Worm (Caenorhabditis elegans) whole organism, young adult: Measurements from ENCODE around the gene srg-39.
A peak's percentile ranks its signal among the peaks of the same experiment; 100 is the strongest.

ENCODE experiments used
- B0261.1 ChIP-seq: sonication (generic microtip); optimal IDR thresholded peaks from 2 replicates; lab custom pipeline; 2016; ENCODE audit warnings: mild to moderate bottlenecking, missing genetic modification characterization, moderate library complexity, missing compliant biosample characterization
- C06A6.2 ChIP-seq: fragments of 200-800 bp; sonication (Bioruptor generic); conservative IDR thresholded peaks from 2 replicates; pipeline ENCODE4 v1.3.6; 2022; ENCODE audit warnings: missing genetic modification characterization, missing compliant biosample characterization
- F52B5.7 ChIP-seq: sonication (generic microtip); optimal IDR thresholded peaks from 2 replicates; lab custom pipeline; 2016; ENCODE audit warnings: mild to moderate bottlenecking, missing genetic modification characterization, missing compliant biosample characterization
- F57A8.1 ChIP-seq: fragments of 200-800 bp; sonication (Bioruptor generic); optimal IDR thresholded peaks from 2 replicates; lab custom pipeline; 2018; ENCODE audit warnings: mild to moderate bottlenecking, missing genetic modification characterization, moderate library complexity, missing compliant biosample characterization
- Y53G8AR.9 ChIP-seq: fragments of 200-800 bp; sonication (Bioruptor generic); conservative IDR thresholded peaks from 2 replicates; pipeline ENCODE4 v1.3.6; 2022; ENCODE audit warnings: missing genetic modification reagents, missing genetic modification characterization, missing compliant biosample characterization
- Y56A3A.18 ChIP-seq: fragments of 200-800 bp; sonication (Bioruptor generic); IDR thresholded peaks from 2 replicates; pipeline ENCODE4 v1.3.6; 2022; ENCODE audit warnings: missing genetic modification reagents, missing genetic modification characterization, missing compliant biosample characterization
- Y79H2A.3 ChIP-seq: fragments of 200-800 bp; sonication (Bioruptor generic); conservative IDR thresholded peaks from 2 replicates; pipeline ENCODE4 v1.3.6; 2022; ENCODE audit warnings: missing genetic modification reagents, missing genetic modification characterization, missing compliant biosample characterization
- akir-1 ChIP-seq: fragments of 200-800 bp; sonication (Bioruptor generic); optimal IDR thresholded peaks from 2 replicates; lab custom pipeline; 2018; ENCODE audit warnings: mild to moderate bottlenecking, missing genetic modification characterization, moderate library complexity, missing compliant biosample characterization
- athp-1 ChIP-seq: sonication (generic microtip); optimal IDR thresholded peaks from 2 replicates; lab custom pipeline; 2017; ENCODE audit warnings: mild to moderate bottlenecking, missing genetic modification characterization, missing compliant biosample characterization
- attf-6 ChIP-seq: fragments of 200-800 bp; sonication (Bioruptor generic); IDR thresholded peaks from 2 replicates; pipeline ENCODE4 v1.3.6; 2022; ENCODE audit warnings: missing genetic modification reagents, missing genetic modification characterization, missing compliant biosample characterization
- bed-2 ChIP-seq: fragments of 200-800 bp; sonication (Bioruptor generic); IDR thresholded peaks from 2 replicates; pipeline ENCODE4 v1.3.6; 2022; ENCODE audit warnings: missing genetic modification reagents, missing genetic modification characterization, missing compliant biosample characterization
- ccch-3 ChIP-seq: fragments of 200-800 bp; sonication (Bioruptor generic); optimal IDR thresholded peaks from 2 replicates; lab custom pipeline; 2018; ENCODE audit warnings: mild to moderate bottlenecking, missing genetic modification characterization, missing compliant biosample characterization
- ceh-91 ChIP-seq: fragments of 200-800 bp; sonication (Bioruptor generic); IDR thresholded peaks from 2 replicates; pipeline ENCODE4 v1.3.6; 2022; ENCODE audit warnings: missing genetic modification reagents, missing genetic modification characterization, missing compliant biosample characterization
- die-1 ChIP-seq: sonication (generic microtip); optimal IDR thresholded peaks from 2 replicates; lab custom pipeline; 2016; ENCODE audit warnings: missing genotype, mild to moderate bottlenecking, missing genetic modification characterization, missing compliant biosample characterization
- egl-18 ChIP-seq: fragments of 200-800 bp; sonication (Bioruptor generic); IDR thresholded peaks from 2 replicates; pipeline ENCODE4 v1.3.6; 2022; ENCODE audit warnings: missing genetic modification reagents, missing genetic modification characterization, missing compliant biosample characterization
- egrh-3 ChIP-seq: fragments of 200-800 bp; sonication (Bioruptor generic); IDR thresholded peaks from 2 replicates; pipeline ENCODE4 v1.3.6; 2022; ENCODE audit warnings: missing genetic modification reagents, missing genetic modification characterization, missing compliant biosample characterization
- fkh-3 ChIP-seq: sonication (generic microtip); optimal IDR thresholded peaks from 2 replicates; lab custom pipeline; 2016; ENCODE audit warnings: mild to moderate bottlenecking, missing genetic modification characterization, missing compliant biosample characterization
- let-526 ChIP-seq: fragments of 200-800 bp; sonication (Bioruptor generic); IDR thresholded peaks from 2 replicates; pipeline ENCODE4 v1.3.6; 2022; ENCODE audit warnings: missing genetic modification reagents, missing genetic modification characterization, missing compliant biosample characterization
- let-607 ChIP-seq, 2 experiments: fragments of 200-800 bp in 1 of 2; sonication (Bioruptor generic) in 1 of 2; sonication (generic microtip) in 1 of 2; optimal IDR thresholded peaks; 2 replicates each; lab custom pipeline; 2016 to 2018; ENCODE audit warnings: mild to moderate bottlenecking in 2 of 2, missing compliant biosample characterization in 2 of 2, missing genetic modification characterization in 2 of 2, moderate library complexity in 2 of 2, missing genotype in 1 of 2
- lin-26 ChIP-seq: fragments of 200-800 bp; sonication (Bioruptor generic); IDR thresholded peaks from 2 replicates; pipeline ENCODE4 v1.3.6; 2022; ENCODE audit warnings: missing genetic modification reagents, missing genetic modification characterization, missing compliant biosample characterization
- lin-35 ChIP-seq, 3 experiments: fragments of 150-350 bp in 2 of 3; sonication (generic microtip) in 1 of 3; optimal IDR thresholded peaks; 2 replicates each; lab custom pipeline; 2014 to 2018; ENCODE audit warnings: missing biosample characterization in 3 of 3, missing genetic modification characterization in 3 of 3, missing genetic modification reagents in 3 of 3
- lir-1 ChIP-seq: fragments of 200-800 bp; sonication (Bioruptor generic); conservative IDR thresholded peaks from 2 replicates; pipeline ENCODE4 v1.3.6; 2022; ENCODE audit warnings: missing genetic modification reagents, missing genetic modification characterization, missing compliant biosample characterization
- lsy-27 ChIP-seq: sonication (generic microtip); optimal IDR thresholded peaks from 2 replicates; lab custom pipeline; 2017; ENCODE audit warnings: missing genetic modification characterization, mild to moderate bottlenecking, missing compliant biosample characterization, antibody characterized with exemption, missing genotype, borderline replicate concordance; ENCODE audit not compliant: insufficient read depth
- madf-10 ChIP-seq: sonication (generic microtip); optimal IDR thresholded peaks from 2 replicates; lab custom pipeline; 2016; ENCODE audit warnings: mild to moderate bottlenecking, missing genetic modification characterization, missing compliant biosample characterization
- madf-6 ChIP-seq: fragments of 200-800 bp; sonication (Bioruptor generic); IDR thresholded peaks from 2 replicates; pipeline ENCODE4 v1.3.6; 2022; ENCODE audit warnings: missing genetic modification reagents, missing genetic modification characterization, missing compliant biosample characterization
- madf-8 ChIP-seq: fragments of 200-800 bp; sonication (Bioruptor generic); conservative IDR thresholded peaks from 2 replicates; pipeline ENCODE4 v1.3.6; 2022; ENCODE audit warnings: missing genetic modification reagents, missing genetic modification characterization, missing compliant biosample characterization
- mel-28 ChIP-seq: sonication (generic microtip); optimal IDR thresholded peaks from 2 replicates; lab custom pipeline; 2016; ENCODE audit warnings: borderline replicate concordance, mild to moderate bottlenecking, missing genetic modification characterization, missing compliant biosample characterization
- mxl-1 ChIP-seq: sonication (generic microtip); optimal IDR thresholded peaks from 2 replicates; lab custom pipeline; 2016; ENCODE audit warnings: missing genetic modification characterization, missing compliant biosample characterization
- nfya-1 ChIP-seq: sonication (generic microtip); optimal IDR thresholded peaks from 2 replicates; lab custom pipeline; 2017; ENCODE audit warnings: antibody characterized with exemption, missing compliant biosample characterization, missing genetic modification characterization, borderline replicate concordance; ENCODE audit not compliant: insufficient read depth
- nhr-179 ChIP-seq: sonication (generic microtip); optimal IDR thresholded peaks from 2 replicates; lab custom pipeline; 2016; ENCODE audit warnings: mild to moderate bottlenecking, missing genetic modification characterization, missing compliant biosample characterization
- nhr-27 ChIP-seq: fragments of 200-800 bp; sonication (Bioruptor generic); optimal IDR thresholded peaks from 2 replicates; lab custom pipeline; 2018; ENCODE audit warnings: mild to moderate bottlenecking, missing genetic modification characterization, moderate library complexity, missing compliant biosample characterization
- sdz-38 ChIP-seq: sonication (generic microtip); optimal IDR thresholded peaks from 2 replicates; lab custom pipeline; 2016; ENCODE audit warnings: missing genotype, missing genetic modification characterization, missing compliant biosample characterization
- sea-2 ChIP-seq: fragments of 200-800 bp; sonication (Bioruptor generic); IDR thresholded peaks from 2 replicates; pipeline ENCODE4 v1.3.6; 2022; ENCODE audit warnings: missing genetic modification characterization, missing compliant biosample characterization
- snpc-1.1 ChIP-seq: sonication (generic microtip); optimal IDR thresholded peaks from 2 replicates; lab custom pipeline; 2017; ENCODE audit warnings: missing genetic modification characterization, mild to moderate bottlenecking, missing compliant biosample characterization, antibody characterized with exemption, moderate library complexity, missing genotype, missing genetic modification reagents; ENCODE audit not compliant: insufficient read depth
- snpc-3.4 ChIP-seq: sonication (generic microtip); optimal IDR thresholded peaks from 2 replicates; lab custom pipeline; 2017; ENCODE audit warnings: missing genetic modification characterization, mild to moderate bottlenecking, missing compliant biosample characterization, antibody characterized with exemption, moderate library complexity, missing genotype, missing genetic modification reagents
- snpc-4 ChIP-seq, 5 experiments: fragments of 150-350 bp in 1 of 5; sonication (generic microtip) in 4 of 5; optimal IDR thresholded peaks; 2 replicates each; lab custom pipeline; 2014 to 2018; ENCODE audit warnings: missing genetic modification characterization in 5 of 5, missing biosample characterization in 3 of 5, antibody characterized with exemption in 2 of 5, mild to moderate bottlenecking in 2 of 5, missing compliant biosample characterization in 2 of 5, missing genotype in 2 of 5, moderate library complexity in 2 of 5, missing genetic modification reagents in 1 of 5
- tbp1 ChIP-seq: fragments of 200-800 bp; sonication (Bioruptor generic); optimal IDR thresholded peaks from 2 replicates; lab custom pipeline; 2018; ENCODE audit warnings: mild to moderate bottlenecking, missing genetic modification characterization, missing compliant biosample characterization
- tbx-9 ChIP-seq: sonication (generic microtip); optimal IDR thresholded peaks from 2 replicates; lab custom pipeline; 2016; ENCODE audit warnings: borderline replicate concordance, missing genetic modification characterization, inconsistent platforms, missing compliant biosample characterization
- ztf-18 ChIP-seq: sonication (generic microtip); optimal IDR thresholded peaks from 2 replicates; lab custom pipeline; 2016; ENCODE audit warnings: missing genotype, mild to moderate bottlenecking, missing genetic modification characterization, missing compliant biosample characterization
- ztf-22 ChIP-seq: fragments of 200-800 bp; sonication (Bioruptor generic); optimal IDR thresholded peaks from 2 replicates; lab custom pipeline; 2018; ENCODE audit warnings: mild to moderate bottlenecking, missing genetic modification characterization, moderate library complexity, missing compliant biosample characterization
- ztf-25 ChIP-seq: fragments of 200-800 bp; sonication (Bioruptor generic); IDR thresholded peaks from 2 replicates; pipeline ENCODE4 v1.3.6; 2022; ENCODE audit warnings: missing genetic modification reagents, missing genetic modification characterization, missing compliant biosample characterization
- ztf-26 ChIP-seq: sonication (generic microtip); optimal IDR thresholded peaks from 2 replicates; lab custom pipeline; 2017; ENCODE audit warnings: missing genetic modification characterization, missing compliant biosample characterization

Gene srg-39

ce11 chrV:11118179-11118725 is 34.0 kb downstream of the srg-39 start (continued):
- no peak for TF ChIP-seq madf-10 (tag; lab: Kevin White, UChicago)
- TF ChIP-seq athp-1 (tag; lab: Kevin White, UChicago), result no peak
- TF ChIP-seq sdz-38 (tag; lab: Kevin White, UChicago), result no peak
- TF ChIP-seq let-526 (GFP tag; lab: Robert Waterston, UW), result peak; percentile 51; the same call in 1 of the 2 replicates
- TF ChIP-seq ztf-26 (tag; lab: Kevin White, UChicago), result peak; percentile 3

- TF ChIP-seq ztf-25 (GFP tag; lab: Robert Waterston, UW) (no peak), Y53G8AR.9 (GFP tag; lab: Robert Waterston, UW) (no peak), snpc-3.4 (tag; lab: Kevin White, UChicago) (no peak), ccch-3 (no peak), lin-26 (GFP tag; lab: Robert Waterston, UW) (no peak), die-1 (tag; lab: Kevin White, UChicago) (no peak), nhr-27 (tag; lab: Kevin White, UChicago) (no peak), lin-35 (GFP tag; optimal IDR thresholded peaks at IDR 0.05; lab: Kevin White, UChicago) (no peak), snpc-4 (GFP tag; optimal IDR thresholded peaks at IDR 0.05; lab: Kevin White, UChicago) (no peak), snpc-4 (tag; optimal IDR thresholded peaks at IDR 0.05; lab: Kevin White, UChicago) (no peak), tbx-9 (tag; lab: Kevin White, UChicago) (no peak), ceh-91 (no peak), lsy-27 (tag; lab: Kevin White, UChicago) (no peak), Y79H2A.3 (no peak), nhr-179 (no peak)
Observed at ce11 chrV:11113607-11114006, 38.6 kb downstream of the srg-39 start, which contains the start of gene math-33. TSS of gene math-33 (plus strand) at chrV:11113907.

- TF ChIP-seq F52B5.7 (tag; lab: Kevin White, UChicago) (no peak), akir-1 (GFP tag; lab: Kevin White, UChicago) (no peak), athp-1 (tag; lab: Kevin White, UChicago) (peak; percentile 2), attf-6 (GFP tag; lab: Robert Waterston, UW) (no peak), ccch-3 (no peak), bed-2 (no peak), nfya-1 (tag; lab: Kevin White, UChicago) (no peak), C06A6.2 (no peak), F57A8.1 (GFP tag; lab: Kevin White, UChicago) (no peak), ztf-18 (tag; lab: Kevin White, UChicago) (peak; percentile 43), sea-2 (GFP tag; lab: Robert Waterston, UW) (no peak), mxl-1 (tag; lab: Kevin White, UChicago) (no peak), Y53G8AR.9 (GFP tag; lab: Robert Waterston, UW) (0 out of 2 replicates have a peak, but pooled peaks have one; percentile 27), snpc-1.1 (tag; lab: Kevin White, UChicago) (no peak), lir-1 (GFP tag; lab: Robert Waterston, UW) (0 out of 2 replicates have a peak, but pooled peaks have one; percentile 23), madf-8 (no peak), let-607 (tag; optimal IDR thresholded peaks at IDR 0.05; lab: Kevin White, UChicago) (peak in 1 of 2 experiments; percentile 2), ztf-22 (no peak), B0261.1 (no peak), madf-6 (GFP tag; lab: Robert Waterston, UW) (peak; percentile 76), tbp1 (GFP tag; lab: Kevin White, UChicago) (peak; percentile 33), mel-28 (tag; lab: Kevin White, UChicago) (no peak), fkh-3 (tag; lab: Kevin White, UChicago) (no peak), egl-18 (GFP tag; lab: Robert Waterston, UW) (0 out of 2 replicates have a peak, but pooled peaks have one; percentile 63), egrh-3 (GFP tag; lab: Robert Waterston, UW) (no peak), snpc-3.4 (tag; lab: Kevin White, UChicago) (peak; percentile 85), Y56A3A.18 (GFP tag; lab: Robert Waterston, UW) (no peak), lin-26 (GFP tag; lab: Robert Waterston, UW) (peak; percentile 36; the same call in 1 of the 2 replicates), lsy-27 (tag; lab: Kevin White, UChicago) (no peak)
Observed at ce11 chrV:11113041-11113574, 39.1 kb downstream of the srg-39 start, which contains the start of gene erfa-3. TSS of gene erfa-3 (minus strand) at chrV:11113091.
